Fruit fly (Drosophila melanogaster) S2 (cell line): ENCODE data around the gene eIF2alpha.

Source experiments
- CG8478 ChIP-seq: fragments of >200 bp; optimal IDR thresholded peaks from 2 replicates; lab custom pipeline; 2018
- CTCF ChIP-seq, 2 experiments: fragments of >200 bp; optimal IDR thresholded peaks; 2 replicates each; lab custom pipeline; 2018

DNA sequence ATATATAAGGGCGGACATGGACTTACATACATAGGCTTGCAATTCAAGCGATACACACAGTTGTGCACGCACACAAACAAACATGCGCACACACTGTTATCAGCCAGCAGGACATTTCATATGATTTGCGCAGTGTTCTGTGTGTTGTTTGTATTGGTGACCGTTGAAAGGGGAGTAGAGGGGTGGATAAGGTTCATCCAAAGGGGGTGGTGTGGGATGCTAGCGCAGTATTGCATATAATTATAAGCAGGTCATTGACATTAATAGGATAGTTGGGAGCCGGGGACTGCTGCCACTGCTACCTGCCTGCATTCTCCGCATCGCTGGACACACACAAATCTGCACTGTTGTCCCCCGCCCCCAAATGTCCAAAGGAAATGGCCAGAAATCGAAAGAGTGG, 18.3 kb downstream of the eIF2alpha start:
- TF ChIP-seq CTCF (optimal IDR thresholded peaks at IDR 0.05; lab: Kevin White, UChicago): no peak
- TF ChIP-seq CG8478 (lab: Kevin White, UChicago): no peak
